Worm (Caenorhabditis elegans): ENCODE results near the gene T26E4.10.

DNA sequence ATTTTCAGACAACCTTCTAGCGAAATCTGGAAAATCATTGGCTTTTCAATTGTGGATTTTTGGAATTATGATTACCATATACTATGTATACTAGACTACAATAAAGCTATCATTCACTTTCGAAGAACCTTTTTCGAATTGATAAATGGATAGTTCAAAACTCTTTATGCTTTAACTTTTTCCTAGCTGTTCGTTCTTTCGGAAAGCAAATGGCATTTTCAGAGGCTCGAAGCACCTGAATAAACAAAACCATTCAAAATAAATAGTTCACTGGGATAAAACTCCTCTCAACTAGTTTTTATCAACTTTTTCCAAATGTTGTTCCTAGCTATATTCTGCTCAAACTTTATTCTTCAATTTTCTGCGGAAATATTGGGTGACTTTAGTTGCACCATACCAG is 16.9 kb downstream of the T26E4.10 start, which contains the start of gene T26E4.2:
- TF ChIP-seq pqm-1 (tag; optimal IDR thresholded peaks at IDR 0.05) (no peak), lsy-12 (tag; optimal IDR thresholded peaks at IDR 0.05) (no peak), snpc-4 (tag; optimal IDR thresholded peaks at IDR 0.05) (no peak), nhr-25 (tag; optimal IDR thresholded peaks at IDR 0.05) (no peak), pha-4 (tag; optimal IDR thresholded peaks at IDR 0.05) (no peak), aly-2 (tag; optimal IDR thresholded peaks at IDR 0.05) (no peak), elt-2 (tag; optimal IDR thresholded peaks at IDR 0.05) (no peak), R02D3.7 (tag; optimal IDR thresholded peaks at IDR 0.05) (no peak), ama-1 (optimal IDR thresholded peaks at IDR 0.05) (no peak), nhr-12 (tag; optimal IDR thresholded peaks at IDR 0.05) (no peak), ztf-4 (tag; optimal IDR thresholded peaks at IDR 0.05) (no peak), egl-27 (tag; optimal IDR thresholded peaks at IDR 0.05) (no peak), nhr-77 (tag; optimal IDR thresholded peaks at IDR 0.05) (no peak)

Measured in whole organism, L3 larva.